Worm (Caenorhabditis elegans) whole organism, late embryonic: Measurements from ENCODE around the gene srx-54.

Source experiments
- C08G9.2 ChIP-seq: sonication (generic microtip); optimal IDR thresholded peaks from 2 replicates; lab custom pipeline; 2016; ENCODE audit warnings: mild to moderate bottlenecking, missing genetic modification characterization, moderate library complexity, missing compliant biosample characterization
- C38D4.7 ChIP-seq: fragments of 200-800 bp; sonication (Bioruptor generic); optimal IDR thresholded peaks from 2 replicates; lab custom pipeline; 2018; ENCODE audit warnings: mild to moderate bottlenecking, missing genetic modification characterization, moderate library complexity, missing compliant biosample characterization
- K09A11.1 ChIP-seq: sonication (generic microtip); optimal IDR thresholded peaks from 2 replicates; lab custom pipeline; 2017; ENCODE audit warnings: antibody characterized with exemption, mild to moderate bottlenecking, missing genetic modification characterization, missing compliant biosample characterization; ENCODE audit not compliant: insufficient read depth
- T23F11.4 ChIP-seq: fragments of 200-800 bp; sonication (Bioruptor generic); optimal IDR thresholded peaks from 2 replicates; lab custom pipeline; 2018; ENCODE audit warnings: mild to moderate bottlenecking, missing genetic modification characterization, missing compliant biosample characterization
- Y22D7AL.16 ChIP-seq: sonication (generic microtip); optimal IDR thresholded peaks from 2 replicates; lab custom pipeline; 2016; ENCODE audit warnings: missing genetic modification characterization, missing compliant biosample characterization
- ahr-1 ChIP-seq: sonication (generic microtip); optimal IDR thresholded peaks from 2 replicates; lab custom pipeline; 2016; ENCODE audit warnings: missing genetic modification characterization, missing compliant biosample characterization
- ama-1 ChIP-seq: fragments of 150-350 bp; optimal IDR thresholded peaks from 2 replicates; lab custom pipeline; 2014
- ceh-14 ChIP-seq: sonication (generic microtip); optimal IDR thresholded peaks from 2 replicates; lab custom pipeline; 2016; ENCODE audit warnings: missing genotype, missing genetic modification characterization, missing compliant biosample characterization
- ceh-18 ChIP-seq: sonication (generic microtip); optimal IDR thresholded peaks from 2 replicates; lab custom pipeline; 2016; ENCODE audit warnings: missing genetic modification characterization, missing compliant biosample characterization
- ceh-30 ChIP-seq: fragments of 150-350 bp; optimal IDR thresholded peaks from 2 replicates; lab custom pipeline; 2014; ENCODE audit warnings: missing biosample characterization, missing genetic modification characterization
- ceh-31 ChIP-seq: sonication (generic microtip); optimal IDR thresholded peaks from 2 replicates; lab custom pipeline; 2016; ENCODE audit warnings: missing genetic modification characterization, missing compliant biosample characterization
- ceh-45 ChIP-seq: fragments of 200-800 bp; sonication (Bioruptor generic); IDR thresholded peaks from 2 replicates; pipeline ENCODE4 v1.3.6; 2022; ENCODE audit warnings: missing genetic modification reagents, missing genetic modification characterization, missing compliant biosample characterization
- ceh-48 ChIP-seq: sonication (generic microtip); optimal IDR thresholded peaks from 2 replicates; lab custom pipeline; 2016; ENCODE audit warnings: missing genetic modification characterization, inconsistent platforms, missing compliant biosample characterization
- ceh-6 ChIP-seq: fragments of 200-800 bp; sonication (Bioruptor generic); optimal IDR thresholded peaks from 2 replicates; lab custom pipeline; 2018; ENCODE audit warnings: mild to moderate bottlenecking, missing genetic modification characterization, missing compliant biosample characterization
- ceh-9 ChIP-seq: sonication (generic microtip); optimal IDR thresholded peaks from 2 replicates; lab custom pipeline; 2016; ENCODE audit warnings: mild to moderate bottlenecking, missing genetic modification characterization, inconsistent platforms, missing compliant biosample characterization
- che-1 ChIP-seq: sonication (generic microtip); optimal IDR thresholded peaks from 2 replicates; lab custom pipeline; 2016; ENCODE audit warnings: mild to moderate bottlenecking, missing genetic modification characterization, missing compliant biosample characterization
- dve-1 ChIP-seq: sonication (generic microtip); optimal IDR thresholded peaks from 2 replicates; lab custom pipeline; 2017; ENCODE audit warnings: antibody characterized with exemption, mild to moderate bottlenecking, missing genetic modification characterization, missing compliant biosample characterization
- elt-2 ChIP-seq: sonication (generic microtip); optimal IDR thresholded peaks from 2 replicates; lab custom pipeline; 2016; ENCODE audit warnings: missing genetic modification reagents, missing genetic modification characterization, missing compliant biosample characterization
- eyg-1 ChIP-seq: sonication (generic microtip); optimal IDR thresholded peaks from 2 replicates; lab custom pipeline; 2016; ENCODE audit warnings: missing genotype, missing genetic modification characterization, missing compliant biosample characterization
- fax-1 ChIP-seq: sonication (generic microtip); optimal IDR thresholded peaks from 2 replicates; lab custom pipeline; 2016; ENCODE audit warnings: missing genotype, missing genetic modification characterization, missing compliant biosample characterization
- gmeb-2 ChIP-seq: sonication (generic microtip); optimal IDR thresholded peaks from 2 replicates; lab custom pipeline; 2016; ENCODE audit warnings: missing genetic modification characterization, inconsistent platforms, missing compliant biosample characterization
- hlh-30 ChIP-seq: sonication (generic microtip); optimal IDR thresholded peaks from 2 replicates; lab custom pipeline; 2017; ENCODE audit warnings: antibody characterized with exemption, missing genetic modification characterization, missing compliant biosample characterization; ENCODE audit not compliant: insufficient read depth
- madf-2 ChIP-seq: sonication (generic microtip); optimal IDR thresholded peaks from 2 replicates; lab custom pipeline; 2017; ENCODE audit warnings: missing genetic modification characterization, missing compliant biosample characterization
- mec-3 ChIP-seq: sonication (generic microtip); optimal IDR thresholded peaks from 2 replicates; lab custom pipeline; 2016; ENCODE audit warnings: borderline replicate concordance, missing genetic modification characterization, missing compliant biosample characterization
- nfya-1 ChIP-seq: sonication (generic microtip); optimal IDR thresholded peaks from 2 replicates; lab custom pipeline; 2017; ENCODE audit warnings: missing genetic modification characterization, mild to moderate bottlenecking, missing compliant biosample characterization, antibody characterized with exemption, moderate library complexity
- npax-4 ChIP-seq: sonication (generic microtip); optimal IDR thresholded peaks from 2 replicates; lab custom pipeline; 2016; ENCODE audit warnings: missing genetic modification characterization, missing compliant biosample characterization
- pag-3 ChIP-seq: sonication (generic microtip); optimal IDR thresholded peaks from 2 replicates; lab custom pipeline; 2016; ENCODE audit warnings: missing compliant biosample characterization, missing genetic modification characterization, borderline replicate concordance
- pat-9 ChIP-seq: fragments of 200-800 bp; sonication (Bioruptor generic); optimal IDR thresholded peaks from 2 replicates; lab custom pipeline; 2018; ENCODE audit warnings: mild to moderate bottlenecking, missing genetic modification characterization, moderate library complexity, missing compliant biosample characterization
- pax-1 ChIP-seq: fragments of 150-350 bp; optimal IDR thresholded peaks from 2 replicates; lab custom pipeline; 2014; ENCODE audit warnings: missing biosample characterization, missing genetic modification characterization
- pqm-1 ChIP-seq: sonication (generic microtip); optimal IDR thresholded peaks from 2 replicates; lab custom pipeline; 2016; ENCODE audit warnings: missing genetic modification characterization, missing compliant biosample characterization
- syd-9 ChIP-seq: sonication (generic microtip); optimal IDR thresholded peaks from 2 replicates; lab custom pipeline; 2016; ENCODE audit warnings: mild to moderate bottlenecking, missing genetic modification characterization, moderate library complexity, missing compliant biosample characterization
- tbx-2 ChIP-seq: sonication (generic microtip); optimal IDR thresholded peaks from 2 replicates; lab custom pipeline; 2016; ENCODE audit warnings: missing genetic modification characterization, missing compliant biosample characterization
- tbx-7 ChIP-seq: sonication (generic microtip); optimal IDR thresholded peaks from 2 replicates; lab custom pipeline; 2016; ENCODE audit warnings: missing genotype, missing genetic modification characterization, missing compliant biosample characterization
- unc-55 ChIP-seq: sonication (generic microtip); optimal IDR thresholded peaks from 2 replicates; lab custom pipeline; 2017; ENCODE audit warnings: missing biosample characterization, missing genetic modification reagents, missing genetic modification characterization
- zip-5 ChIP-seq: sonication (generic microtip); optimal IDR thresholded peaks from 2 replicates; lab custom pipeline; 2016; ENCODE audit warnings: missing genetic modification characterization, missing compliant biosample characterization
- ztf-16 ChIP-seq: sonication (generic microtip); optimal IDR thresholded peaks from 2 replicates; lab custom pipeline; 2017; ENCODE audit warnings: missing genetic modification characterization, missing compliant biosample characterization

srx-54 gene

DNA sequence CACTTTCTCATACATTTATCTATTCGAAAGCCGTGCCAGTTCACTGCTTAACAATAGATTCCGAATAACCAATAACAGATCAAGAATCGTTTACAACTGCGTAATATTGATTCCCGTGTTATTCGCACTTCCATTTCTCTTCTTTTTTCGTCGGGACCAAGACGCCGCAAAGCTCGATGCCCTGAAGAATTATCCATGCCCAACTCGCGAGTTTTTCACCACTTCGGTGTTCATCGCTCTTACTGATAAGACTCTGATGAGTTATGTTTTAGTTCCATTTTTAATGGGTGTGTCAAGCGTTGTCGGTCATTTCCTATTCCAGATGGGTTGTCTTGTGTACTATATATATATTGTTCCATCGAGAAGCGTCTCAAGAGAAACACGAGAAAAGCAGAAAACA is 1.7 kb upstream of the srx-54 start:
- no peak for TF ChIP-seq zip-5 (tag; lab: Kevin White, UChicago)
- no peak for TF ChIP-seq ceh-48 (tag; lab: Kevin White, UChicago)
- TF ChIP-seq C08G9.2 (tag; lab: Kevin White, UChicago), result no peak
- no peak for TF ChIP-seq ceh-9 (tag; lab: Kevin White, UChicago)
- TF ChIP-seq tbx-2 (tag; lab: Kevin White, UChicago), result no peak
- no peak for TF ChIP-seq pax-1 (tag; lab: Kevin White, UChicago)
- no peak for TF ChIP-seq syd-9 (tag; lab: Kevin White, UChicago)
- no peak for TF ChIP-seq pqm-1 (tag; lab: Kevin White, UChicago)
- TF ChIP-seq mec-3 (tag; lab: Kevin White, UChicago), result no peak
- TF ChIP-seq Y22D7AL.16 (tag; lab: Kevin White, UChicago), result no peak
- no peak for TF ChIP-seq ztf-16 (tag; lab: Kevin White, UChicago)
- TF ChIP-seq, all 69 proteins: peak for 0

DNA sequence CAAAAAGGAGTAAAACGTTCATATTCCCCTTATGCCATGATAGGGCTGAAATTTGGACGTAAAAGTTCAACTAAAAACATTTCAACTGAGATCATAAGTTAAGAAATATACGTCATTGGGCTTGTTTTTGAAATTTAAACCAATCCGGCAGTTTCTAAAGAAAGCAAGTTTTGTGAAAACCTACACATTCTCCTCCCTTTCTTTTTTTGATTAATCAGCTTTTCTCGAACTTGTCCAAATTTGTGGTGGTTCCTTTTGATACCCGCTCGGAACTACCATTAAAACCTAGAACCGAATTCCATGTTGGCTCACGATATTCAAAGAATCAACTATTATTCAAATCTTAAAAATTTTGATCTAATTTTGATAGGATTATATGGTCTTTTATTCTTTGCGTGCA is 5.3 kb downstream of the srx-54 start, which contains the start of gene srz-54:
srz-54 (plus strand) TSS at position 301 of the 400 bp plus-strand sequence.
- TF ChIP-seq dve-1 (tag; lab: Kevin White, UChicago) (no peak), pag-3 (tag; lab: Kevin White, UChicago) (no peak), pax-1 (tag; lab: Kevin White, UChicago) (no peak), eyg-1 (tag; lab: Kevin White, UChicago) (no peak), gmeb-2 (no peak), ceh-14 (tag; lab: Kevin White, UChicago) (no peak), che-1 (tag; lab: Kevin White, UChicago) (no peak), ceh-31 (tag; lab: Kevin White, UChicago) (no peak), ama-1 (lab: Kevin White, UChicago) (no peak), unc-55 (GFP tag; lab: Kevin White, UChicago) (no peak), ahr-1 (tag; lab: Kevin White, UChicago) (no peak), zip-5 (tag; lab: Kevin White, UChicago) (no peak), ceh-9 (tag; lab: Kevin White, UChicago) (no peak), ceh-18 (tag; lab: Kevin White, UChicago) (no peak), K09A11.1 (no peak), fax-1 (tag; lab: Kevin White, UChicago) (no peak), ceh-45 (GFP tag; lab: Robert Waterston, UW) (no peak), C38D4.7 (no peak), hlh-30 (tag; lab: Kevin White, UChicago) (no peak)

DNA sequence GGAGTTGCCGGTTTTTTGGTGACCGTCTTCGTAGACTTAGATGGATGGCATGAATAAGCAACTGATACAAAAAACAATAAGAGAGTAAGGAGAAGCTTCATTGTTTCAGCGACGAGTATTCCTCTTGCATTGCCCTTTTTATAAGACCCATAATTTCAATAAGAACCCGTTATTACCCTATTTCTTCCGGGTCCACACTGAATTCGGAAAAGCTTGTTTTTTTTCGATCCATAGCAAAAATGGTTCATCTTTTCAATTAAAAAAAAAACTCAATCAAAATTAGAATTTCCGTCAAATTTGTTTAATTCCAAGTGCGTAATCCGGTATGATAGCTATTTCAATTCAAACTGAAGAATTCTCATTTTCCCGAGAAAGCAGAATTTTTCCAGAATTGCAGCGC is 12.0 kb downstream of the srx-54 start, which contains the start of gene Y102A5C.40:
Y102A5C.40 (minus strand) TSS at position 101 of the 400 bp plus-strand sequence.
- TF ChIP-seq ceh-6 (GFP tag; lab: Kevin White, UChicago) (no peak), madf-2 (tag; lab: Kevin White, UChicago) (no peak), pat-9 (tag; lab: Kevin White, UChicago) (no peak), elt-2 (tag; lab: Kevin White, UChicago) (no peak), ceh-30 (tag; lab: Kevin White, UChicago) (no peak), mec-3 (tag; lab: Kevin White, UChicago) (no peak), ceh-9 (tag; lab: Kevin White, UChicago) (no peak), tbx-7 (tag; lab: Kevin White, UChicago) (no peak), T23F11.4 (no peak), npax-4 (tag; lab: Kevin White, UChicago) (no peak), nfya-1 (tag; lab: Kevin White, UChicago) (no peak), dve-1 (tag; lab: Kevin White, UChicago) (no peak), ztf-16 (tag; lab: Kevin White, UChicago) (no peak), syd-9 (tag; lab: Kevin White, UChicago) (no peak)
